Worm (Caenorhabditis elegans) whole organism, young adult: Measurements from ENCODE around the gene far-8.
A peak's percentile ranks its signal among the peaks of the same experiment; 100 is the strongest.

ENCODE experiments used
- B0035.1 ChIP-seq: sonication (generic microtip); optimal IDR thresholded peaks from 2 replicates; lab custom pipeline; 2016; ENCODE audit warnings: missing genetic modification characterization, mild to moderate bottlenecking, missing compliant biosample characterization, missing genotype, missing genetic modification reagents
- B0261.1 ChIP-seq: sonication (generic microtip); optimal IDR thresholded peaks from 2 replicates; lab custom pipeline; 2016; ENCODE audit warnings: mild to moderate bottlenecking, missing genetic modification characterization, moderate library complexity, missing compliant biosample characterization
- B0336.3 ChIP-seq: fragments of 200-800 bp; sonication (Bioruptor generic); IDR thresholded peaks from 2 replicates; pipeline ENCODE4 v1.3.6; 2022; ENCODE audit warnings: missing genetic modification characterization, missing compliant biosample characterization
- F22D6.2 ChIP-seq: sonication (generic microtip); optimal IDR thresholded peaks from 2 replicates; lab custom pipeline; 2016; ENCODE audit warnings: mild to moderate bottlenecking, missing genetic modification characterization, missing compliant biosample characterization
- F33H1.4 ChIP-seq: fragments of 200-800 bp; sonication (Bioruptor generic); IDR thresholded peaks from 2 replicates; pipeline ENCODE4 v1.3.6; 2022; ENCODE audit warnings: missing genetic modification reagents, missing genetic modification characterization, missing compliant biosample characterization
- K11D2.4 ChIP-seq: fragments of 200-800 bp; sonication (Bioruptor generic); IDR thresholded peaks from 2 replicates; pipeline ENCODE4 v1.3.6; 2022; ENCODE audit warnings: missing genetic modification reagents, missing genetic modification characterization, missing compliant biosample characterization
- K12H6.12 ChIP-seq: fragments of 200-800 bp; sonication (Bioruptor generic); optimal IDR thresholded peaks from 2 replicates; lab custom pipeline; 2018; ENCODE audit warnings: mild to moderate bottlenecking, missing genetic modification characterization, missing compliant biosample characterization
- Y53G8AR.9 ChIP-seq: fragments of 200-800 bp; sonication (Bioruptor generic); conservative IDR thresholded peaks from 2 replicates; pipeline ENCODE4 v1.3.6; 2022; ENCODE audit warnings: missing genetic modification reagents, missing genetic modification characterization, missing compliant biosample characterization
- Y56A3A.18 ChIP-seq: fragments of 200-800 bp; sonication (Bioruptor generic); IDR thresholded peaks from 2 replicates; pipeline ENCODE4 v1.3.6; 2022; ENCODE audit warnings: missing genetic modification reagents, missing genetic modification characterization, missing compliant biosample characterization
- Y95B8A.8 ChIP-seq: fragments of 200-800 bp; sonication (Bioruptor generic); IDR thresholded peaks from 2 replicates; pipeline ENCODE4 v1.3.6; 2022; ENCODE audit warnings: missing genetic modification reagents, missing genetic modification characterization, missing compliant biosample characterization
- ZK185.1 ChIP-seq: sonication (generic microtip); optimal IDR thresholded peaks from 2 replicates; lab custom pipeline; 2016; ENCODE audit warnings: mild to moderate bottlenecking, missing genetic modification characterization, missing compliant biosample characterization; ENCODE audit not compliant: poor library complexity, severe bottlenecking
- ama-1 ChIP-seq, 3 experiments: fragments of 150-350 bp in 1 of 3; sonication (generic microtip) in 2 of 3; optimal IDR thresholded peaks; 2 replicates each; lab custom pipeline; 2014 to 2018; ENCODE audit warnings: missing biosample characterization in 2 of 3, missing genetic modification characterization in 2 of 3, missing genetic modification reagents in 2 of 3
- aptf-2 ChIP-seq: fragments of 200-800 bp; sonication (Bioruptor generic); conservative IDR thresholded peaks from 2 replicates; pipeline ENCODE4 v1.3.6; 2022; ENCODE audit warnings: missing genetic modification reagents, missing genetic modification characterization, missing compliant biosample characterization
- attf-3 ChIP-seq: fragments of 200-800 bp; sonication (Bioruptor generic); conservative IDR thresholded peaks from 2 replicates; pipeline ENCODE4 v1.3.6; 2022; ENCODE audit warnings: missing genetic modification reagents, missing genetic modification characterization, missing compliant biosample characterization
- attf-6 ChIP-seq: fragments of 200-800 bp; sonication (Bioruptor generic); IDR thresholded peaks from 2 replicates; pipeline ENCODE4 v1.3.6; 2022; ENCODE audit warnings: missing genetic modification reagents, missing genetic modification characterization, missing compliant biosample characterization
- bed-1 ChIP-seq: fragments of 200-800 bp; sonication (Bioruptor generic); IDR thresholded peaks from 2 replicates; pipeline ENCODE4 v1.3.6; 2022; ENCODE audit warnings: missing genetic modification reagents, missing genetic modification characterization, missing compliant biosample characterization
- ccch-3 ChIP-seq: fragments of 200-800 bp; sonication (Bioruptor generic); optimal IDR thresholded peaks from 2 replicates; lab custom pipeline; 2018; ENCODE audit warnings: mild to moderate bottlenecking, missing genetic modification characterization, missing compliant biosample characterization
- ceh-100 ChIP-seq: fragments of 200-800 bp; sonication (Bioruptor generic); IDR thresholded peaks from 2 replicates; pipeline ENCODE4 v1.3.6; 2022; ENCODE audit warnings: missing genetic modification reagents, missing genetic modification characterization, missing compliant biosample characterization
- ceh-27 ChIP-seq: fragments of 200-800 bp; sonication (Bioruptor generic); optimal IDR thresholded peaks from 2 replicates; lab custom pipeline; 2018; ENCODE audit warnings: mild to moderate bottlenecking, missing genetic modification characterization, moderate library complexity, missing compliant biosample characterization
- die-1 ChIP-seq: sonication (generic microtip); optimal IDR thresholded peaks from 2 replicates; lab custom pipeline; 2016; ENCODE audit warnings: missing genotype, mild to moderate bottlenecking, missing genetic modification characterization, missing compliant biosample characterization
- egrh-3 ChIP-seq: fragments of 200-800 bp; sonication (Bioruptor generic); IDR thresholded peaks from 2 replicates; pipeline ENCODE4 v1.3.6; 2022; ENCODE audit warnings: missing genetic modification reagents, missing genetic modification characterization, missing compliant biosample characterization
- hmg-1.2 ChIP-seq: fragments of 200-800 bp; sonication (Bioruptor generic); IDR thresholded peaks from 2 replicates; pipeline ENCODE4 v1.3.6; 2022; ENCODE audit warnings: missing genetic modification reagents, missing genetic modification characterization, missing compliant biosample characterization
- let-526 ChIP-seq: fragments of 200-800 bp; sonication (Bioruptor generic); IDR thresholded peaks from 2 replicates; pipeline ENCODE4 v1.3.6; 2022; ENCODE audit warnings: missing genetic modification reagents, missing genetic modification characterization, missing compliant biosample characterization
- let-607 ChIP-seq, 2 experiments: fragments of 200-800 bp in 1 of 2; sonication (Bioruptor generic) in 1 of 2; sonication (generic microtip) in 1 of 2; optimal IDR thresholded peaks; 2 replicates each; lab custom pipeline; 2016 to 2018; ENCODE audit warnings: mild to moderate bottlenecking in 2 of 2, missing compliant biosample characterization in 2 of 2, missing genetic modification characterization in 2 of 2, moderate library complexity in 2 of 2, missing genotype in 1 of 2
- lin-26 ChIP-seq: fragments of 200-800 bp; sonication (Bioruptor generic); IDR thresholded peaks from 2 replicates; pipeline ENCODE4 v1.3.6; 2022; ENCODE audit warnings: missing genetic modification reagents, missing genetic modification characterization, missing compliant biosample characterization
- lir-1 ChIP-seq: fragments of 200-800 bp; sonication (Bioruptor generic); conservative IDR thresholded peaks from 2 replicates; pipeline ENCODE4 v1.3.6; 2022; ENCODE audit warnings: missing genetic modification reagents, missing genetic modification characterization, missing compliant biosample characterization
- lsy-27 ChIP-seq: sonication (generic microtip); optimal IDR thresholded peaks from 2 replicates; lab custom pipeline; 2017; ENCODE audit warnings: missing genetic modification characterization, mild to moderate bottlenecking, missing compliant biosample characterization, antibody characterized with exemption, missing genotype, borderline replicate concordance; ENCODE audit not compliant: insufficient read depth
- madf-10 ChIP-seq: sonication (generic microtip); optimal IDR thresholded peaks from 2 replicates; lab custom pipeline; 2016; ENCODE audit warnings: mild to moderate bottlenecking, missing genetic modification characterization, missing compliant biosample characterization
- madf-3 ChIP-seq: fragments of 200-800 bp; sonication (Bioruptor generic); IDR thresholded peaks from 2 replicates; pipeline ENCODE4 v1.3.6; 2022; ENCODE audit warnings: missing genetic modification reagents, missing genetic modification characterization, missing compliant biosample characterization
- mcd-1 ChIP-seq: fragments of 200-800 bp; sonication (Bioruptor generic); IDR thresholded peaks from 2 replicates; pipeline ENCODE4 v1.3.6; 2022; ENCODE audit warnings: missing genetic modification reagents, missing genetic modification characterization, missing compliant biosample characterization
- rcor-1 ChIP-seq: fragments of 200-800 bp; sonication (Bioruptor generic); IDR thresholded peaks from 2 replicates; pipeline ENCODE4 v1.3.6; 2022; ENCODE audit warnings: missing genetic modification reagents, missing genetic modification characterization, missing compliant biosample characterization
- rec-8 ChIP-seq, 2 experiments: sonication (generic microtip); optimal IDR thresholded peaks; 2 replicates each; lab custom pipeline; 2016; ENCODE audit warnings: mild to moderate bottlenecking in 2 of 2, missing genetic modification characterization in 2 of 2, missing genetic modification reagents in 2 of 2, missing genotype in 2 of 2, missing biosample characterization in 1 of 2, missing compliant biosample characterization in 1 of 2, moderate library complexity in 1 of 2
- sdz-38 ChIP-seq: sonication (generic microtip); optimal IDR thresholded peaks from 2 replicates; lab custom pipeline; 2016; ENCODE audit warnings: missing genotype, missing genetic modification characterization, missing compliant biosample characterization
- somi-1 ChIP-seq: fragments of 200-800 bp; sonication (Bioruptor generic); optimal IDR thresholded peaks from 2 replicates; lab custom pipeline; 2018; ENCODE audit warnings: mild to moderate bottlenecking, missing genetic modification characterization, missing compliant biosample characterization
- zfh-2 ChIP-seq: fragments of 200-800 bp; sonication (Bioruptor generic); conservative IDR thresholded peaks from 2 replicates; pipeline ENCODE4 v1.3.6; 2022; ENCODE audit warnings: missing genetic modification reagents, missing genetic modification characterization, missing compliant biosample characterization
- ztf-18 ChIP-seq: sonication (generic microtip); optimal IDR thresholded peaks from 2 replicates; lab custom pipeline; 2016; ENCODE audit warnings: missing genotype, mild to moderate bottlenecking, missing genetic modification characterization, missing compliant biosample characterization
- ztf-26 ChIP-seq: sonication (generic microtip); optimal IDR thresholded peaks from 2 replicates; lab custom pipeline; 2017; ENCODE audit warnings: missing genetic modification characterization, missing compliant biosample characterization

The far-8 gene

DNA sequence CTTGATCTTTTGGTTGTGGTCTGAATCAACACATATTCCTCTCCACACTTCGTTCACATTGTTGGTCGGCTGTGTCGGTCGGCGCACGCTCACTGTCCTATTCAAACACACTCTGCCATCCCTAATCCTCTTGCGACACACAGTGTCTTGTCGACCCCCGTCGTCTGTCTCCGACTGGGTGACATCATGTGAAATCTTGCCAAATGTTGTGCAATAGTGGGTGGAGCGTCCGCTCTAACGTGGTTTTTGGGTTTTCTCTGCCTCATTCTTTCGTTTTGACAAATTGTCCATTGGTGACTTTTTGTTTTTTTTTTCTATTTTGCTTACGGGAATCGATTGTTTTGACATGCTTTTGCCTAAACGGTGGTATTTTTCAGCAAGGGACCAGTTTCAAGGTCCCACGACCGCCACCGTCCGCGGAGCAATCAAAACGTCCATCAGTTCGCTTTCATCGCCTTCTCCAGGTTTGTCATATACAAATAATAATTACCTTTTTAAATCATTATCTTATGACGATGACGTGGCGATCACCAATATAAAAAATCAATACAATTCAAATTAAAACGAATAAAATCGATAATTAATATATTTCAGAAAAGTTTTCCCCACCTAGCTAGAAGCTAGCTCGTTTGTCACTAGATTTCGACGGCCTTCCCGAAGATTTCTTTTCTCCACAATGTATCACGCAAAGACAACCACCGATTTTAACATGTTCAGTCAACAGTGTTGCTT is 8.9 kb upstream of the far-8 start (continued):
- TF ChIP-seq ama-1 (optimal IDR thresholded peaks at IDR 0.05; lab: Kevin White, UChicago): peak; percentile 89
- peak in 1 of 2 experiments; percentile 37 for TF ChIP-seq ama-1 (GFP tag; optimal IDR thresholded peaks at IDR 0.05; lab: Kevin White, UChicago)
- peak; percentile 86 for TF ChIP-seq K12H6.12 (tag; lab: Kevin White, UChicago)
- TF ChIP-seq hmg-1.2: peak; percentile 89
- TF ChIP-seq F22D6.2: peak; percentile 81
- TF ChIP-seq ztf-26: peak; percentile 92
- peak; percentile 68 for TF ChIP-seq somi-1
- peak; percentile 8 for TF ChIP-seq B0035.1
- TF ChIP-seq attf-3: peak; percentile 47; the same call in 1 of the 2 replicates
- peak; percentile 33 for TF ChIP-seq ztf-18 (tag; lab: Kevin White, UChicago)
- TF ChIP-seq B0261.1 (tag; lab: Kevin White, UChicago): no peak
- TF ChIP-seq ZK185.1: peak; percentile 78
- peak; percentile 35 for TF ChIP-seq die-1 (tag; lab: Kevin White, UChicago)
- TF ChIP-seq aptf-2 (GFP tag; lab: Robert Waterston, UW): no peak
- peak; percentile 39; the same call in 1 of the 2 replicates for TF ChIP-seq F33H1.4 (GFP tag; lab: Robert Waterston, UW)
- TF ChIP-seq ccch-3 (GFP tag; lab: Kevin White, UChicago): no peak
- peak; percentile 82; the same call in 1 of the 2 replicates for TF ChIP-seq let-526
- TF ChIP-seq rec-8 (tag; optimal IDR thresholded peaks at IDR 0.05; lab: Kevin White, UChicago): no peak
- TF ChIP-seq ceh-27: peak; percentile 91
- peak; percentile 77 for TF ChIP-seq madf-10 (tag; lab: Kevin White, UChicago)
- TF ChIP-seq K11D2.4 (GFP tag; lab: Robert Waterston, UW): peak; percentile 79
- TF ChIP-seq mcd-1 (GFP tag; lab: Robert Waterston, UW): peak; percentile 73
- TF ChIP-seq let-607 (tag; optimal IDR thresholded peaks at IDR 0.05; lab: Kevin White, UChicago): peak; percentile 43 to 54
- peak; percentile 61; the same call in 1 of the 2 replicates for TF ChIP-seq B0336.3 (GFP tag; lab: Robert Waterston, UW)
- TF ChIP-seq ceh-100 (GFP tag; lab: Robert Waterston, UW): peak; percentile 45; the same call in 1 of the 2 replicates
- TF ChIP-seq lsy-27 (tag; lab: Kevin White, UChicago): no peak
- no peak for TF ChIP-seq Y56A3A.18 (GFP tag; lab: Robert Waterston, UW)
- 0 out of 2 replicates have a peak, but pooled peaks have one; percentile 32 for TF ChIP-seq rcor-1 (GFP tag; lab: Robert Waterston, UW)
- peak; percentile 60; the same call in 1 of the 2 replicates for TF ChIP-seq lin-26 (GFP tag; lab: Robert Waterston, UW)
- TF ChIP-seq lir-1 (GFP tag; lab: Robert Waterston, UW): peak; percentile 17; the same call in 1 of the 2 replicates
- TF ChIP-seq, all 124 proteins: peak for 50

DNA sequence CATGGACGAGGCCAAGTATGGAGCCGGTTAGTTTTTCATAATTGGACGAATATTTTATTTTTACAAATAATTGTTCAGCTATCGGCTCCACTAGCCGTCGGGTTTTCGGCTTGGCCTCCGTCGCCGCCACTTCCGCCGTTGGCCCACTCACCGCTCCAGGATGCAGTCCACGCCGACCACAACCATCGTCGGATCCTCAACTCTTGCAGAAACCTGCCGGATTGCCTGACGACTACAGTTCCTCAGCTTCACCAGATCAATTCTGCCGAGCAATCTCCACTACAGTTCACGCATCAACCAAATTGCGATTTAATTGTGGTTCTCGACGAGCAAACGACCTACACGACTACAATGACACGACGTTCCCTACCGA is 8.3 kb upstream of the far-8 start:
- TF ChIP-seq ama-1 (optimal IDR thresholded peaks at IDR 0.05; lab: Kevin White, UChicago) (peak; percentile 33), ama-1 (GFP tag; optimal IDR thresholded peaks at IDR 0.05; lab: Kevin White, UChicago) (no peak), bed-1 (no peak), Y95B8A.8 (GFP tag; lab: Robert Waterston, UW) (0 out of 2 replicates have a peak, but pooled peaks have one; percentile 45), Y53G8AR.9 (GFP tag; lab: Robert Waterston, UW) (0 out of 2 replicates have a peak, but pooled peaks have one; percentile 11), lin-26 (GFP tag; lab: Robert Waterston, UW) (peak; percentile 18; the same call in 1 of the 2 replicates), attf-6 (GFP tag; lab: Robert Waterston, UW) (no peak), sdz-38 (tag; lab: Kevin White, UChicago) (no peak), madf-3 (GFP tag; lab: Robert Waterston, UW) (peak; percentile 36; the same call in 1 of the 2 replicates), zfh-2 (GFP tag; lab: Robert Waterston, UW) (peak; percentile 82), egrh-3 (peak; percentile 24; the same call in 1 of the 2 replicates)
